Worm (Caenorhabditis elegans) whole organism, late embryonic: ENCODE results near the gene ndc-80.

Source experiments
- ceh-34 ChIP-seq: sonication (generic microtip); optimal IDR thresholded peaks from 2 replicates; lab custom pipeline; 2016; ENCODE audit warnings: mild to moderate bottlenecking, missing genetic modification characterization, missing compliant biosample characterization
- ceh-9 ChIP-seq: sonication (generic microtip); optimal IDR thresholded peaks from 2 replicates; lab custom pipeline; 2016; ENCODE audit warnings: mild to moderate bottlenecking, missing genetic modification characterization, inconsistent platforms, missing compliant biosample characterization
- hlh-8 ChIP-seq: sonication (generic microtip); optimal IDR thresholded peaks from 2 replicates; lab custom pipeline; 2016; ENCODE audit warnings: missing genotype, missing genetic modification characterization, missing compliant biosample characterization
- pha-4 ChIP-seq: fragments of 150-350 bp; optimal IDR thresholded peaks from 2 replicates; lab custom pipeline; 2018; ENCODE audit warnings: missing biosample characterization, missing genetic modification reagents, missing genetic modification characterization

DNA sequence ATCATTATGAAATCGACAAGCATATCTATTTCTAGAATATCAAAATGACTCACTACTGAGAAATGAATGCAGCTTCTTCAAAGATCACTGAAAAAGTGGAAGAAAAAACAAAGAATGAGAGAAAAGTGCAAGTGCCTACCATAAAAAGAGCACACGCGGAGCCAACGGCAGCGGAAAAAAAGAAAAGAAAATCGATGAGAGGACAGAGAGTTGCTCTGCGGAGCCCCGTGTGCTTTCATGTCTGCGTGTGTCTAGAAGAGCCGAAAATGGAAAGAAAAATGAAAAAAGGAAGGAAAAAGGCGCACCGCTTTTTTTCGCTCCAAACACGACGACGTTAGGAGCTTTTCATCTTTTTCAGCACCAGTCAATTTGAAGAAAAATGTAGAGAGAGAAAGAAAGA, 23.2 kb upstream of the ndc-80 start, which contains the start of gene ipla-7:
- TF ChIP-seq ceh-34 (tag; lab: Kevin White, UChicago) (no peak), ceh-9 (no peak), pha-4 (tag; lab: Kevin White, UChicago) (no peak), hlh-8 (tag; lab: Kevin White, UChicago) (no peak)
